Worm (Caenorhabditis elegans) whole organism, L1 larva: ENCODE measurements around the gene ZK287.9.

ENCODE experiments used
- fos-1 ChIP-seq: fragments of 150-350 bp; optimal IDR thresholded peaks from 2 replicates; lab custom pipeline; 2014; ENCODE audit warnings: missing biosample characterization, missing genetic modification characterization
- mep-1 ChIP-seq: fragments of 150-350 bp; optimal IDR thresholded peaks from 2 replicates; lab custom pipeline; 2014; ENCODE audit warnings: missing biosample characterization, missing genetic modification characterization
- nhr-28 ChIP-seq: fragments of 150-350 bp; optimal IDR thresholded peaks from 2 replicates; lab custom pipeline; 2014; ENCODE audit warnings: missing biosample characterization, missing genetic modification characterization
- nhr-77 ChIP-seq: fragments of 150-350 bp; optimal IDR thresholded peaks from 2 replicates; lab custom pipeline; 2014; ENCODE audit warnings: missing biosample characterization, missing genetic modification characterization
- sptf-1 ChIP-seq: fragments of 150-350 bp; optimal IDR thresholded peaks from 2 replicates; lab custom pipeline; 2014; ENCODE audit warnings: missing biosample characterization, missing genetic modification characterization

DNA sequence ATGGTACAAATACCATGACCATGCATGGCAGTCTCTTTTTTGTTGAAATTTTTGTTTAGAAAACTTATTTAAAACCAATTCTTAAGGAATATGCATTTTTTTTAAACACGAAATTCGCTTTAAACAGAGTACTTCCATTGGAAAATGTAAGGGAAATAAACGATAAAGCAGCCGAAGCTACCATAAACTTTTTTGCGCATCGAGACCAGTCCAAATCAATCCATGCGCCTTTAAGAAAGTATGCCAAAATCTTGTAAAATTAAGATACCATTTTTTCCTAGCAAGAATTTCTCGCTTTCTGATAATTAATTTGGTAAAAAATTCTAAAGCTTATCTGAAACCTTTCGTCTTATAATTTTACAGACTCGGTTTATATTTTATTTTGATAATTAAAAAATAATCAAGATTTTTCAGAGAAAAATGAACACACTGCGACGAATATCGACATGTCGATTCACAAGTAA is 13.5 kb downstream of the ZK287.9 start, which contains the start of gene ZK287.7:
- TF ChIP-seq nhr-28 (no peak), mep-1 (tag; lab: Kevin White, UChicago) (no peak), sptf-1 (tag; lab: Kevin White, UChicago) (no peak), fos-1 (tag; lab: Kevin White, UChicago) (no peak), nhr-77 (tag; lab: Kevin White, UChicago) (no peak)
